Fruit fly (Drosophila melanogaster) whole organism, embryonic: Measurements from ENCODE around the gene crm.

ENCODE experiments used
- Ada2b ChIP-seq: fragments of 200-800 bp; sonication (Bioruptor generic); IDR thresholded peaks from 2 replicates; pipeline ENCODE4 v1.3.6; 2022; ENCODE audit warnings: missing biosample characterization, missing genetic modification characterization
- Atf6 ChIP-seq: fragments of 200-800 bp; sonication (Bioruptor generic); IDR thresholded peaks from 2 replicates; pipeline ENCODE4 v1.3.6; 2022; ENCODE audit warnings: missing biosample characterization, missing genetic modification characterization
- C15 ChIP-seq: fragments of 200-800 bp; sonication (Bioruptor generic); IDR thresholded peaks from 3 replicates; pipeline ENCODE4 v1.3.6; 2022; ENCODE audit warnings: missing biosample characterization, missing genetic modification characterization
- CG10274 ChIP-seq: fragments of 200-800 bp; sonication (Bioruptor generic); optimal IDR thresholded peaks from 3 replicates; lab custom pipeline; 2017; ENCODE audit warnings: missing biosample characterization, mild to moderate bottlenecking, missing genetic modification characterization
- CG11093 ChIP-seq: fragments of 200-800 bp; sonication (Bioruptor generic); IDR thresholded peaks from 3 replicates; pipeline ENCODE4 v1.3.6; 2022; ENCODE audit warnings: missing biosample characterization, missing genetic modification characterization
- CG11696 ChIP-seq: fragments of 200-800 bp; sonication (Bioruptor generic); IDR thresholded peaks from 2 replicates; pipeline ENCODE4 v1.3.6; 2022; ENCODE audit warnings: missing biosample characterization, missing genetic modification characterization
- CG15073 ChIP-seq: fragments of 200-800 bp; sonication (Bioruptor generic); optimal IDR thresholded peaks from 2 replicates; lab custom pipeline; 2016; ENCODE audit warnings: missing biosample characterization, missing genetic modification characterization
- CG15479 ChIP-seq: fragments of 200-800 bp; sonication (Bioruptor generic); optimal IDR thresholded peaks from 3 replicates; lab custom pipeline; 2019; ENCODE audit warnings: missing biosample characterization, mild to moderate bottlenecking, missing genetic modification characterization, moderate library complexity
- CG15514 ChIP-seq: fragments of 200-800 bp; sonication (Bioruptor generic); optimal IDR thresholded peaks from 3 replicates; lab custom pipeline; 2017; ENCODE audit warnings: missing biosample characterization, missing genetic modification characterization, mild to moderate bottlenecking, moderate library complexity, missing genetic modification reagents
- CG16863 ChIP-seq: fragments of 200-800 bp; sonication (Bioruptor generic); optimal IDR thresholded peaks from 3 replicates; lab custom pipeline; 2016; ENCODE audit warnings: missing biosample characterization, missing genetic modification characterization
- CG2120 ChIP-seq: fragments of 200-800 bp; sonication (Bioruptor generic); optimal IDR thresholded peaks from 3 replicates; lab custom pipeline; 2016; ENCODE audit warnings: missing biosample characterization, missing genetic modification characterization
- CG31224 ChIP-seq: fragments of 200-800 bp; sonication (Bioruptor generic); IDR thresholded peaks from 2 replicates; pipeline ENCODE4 v1.3.6; 2022; ENCODE audit warnings: missing biosample characterization, missing genetic modification characterization
- CG34422 ChIP-seq: fragments of 200-800 bp; sonication (Bioruptor generic); IDR thresholded peaks from 3 replicates; pipeline ENCODE4 v1.3.6; 2022; ENCODE audit warnings: missing biosample characterization, missing genetic modification characterization
- CG4617 ChIP-seq: fragments of 200-800 bp; sonication (Bioruptor generic); optimal IDR thresholded peaks from 3 replicates; lab custom pipeline; 2016; ENCODE audit warnings: missing biosample characterization, missing genetic modification characterization, borderline replicate concordance
- CG4730 ChIP-seq: fragments of 200-800 bp; sonication (Bioruptor generic); IDR thresholded peaks from 2 replicates; pipeline ENCODE4 v1.3.6; 2022; ENCODE audit warnings: missing biosample characterization, missing genetic modification characterization
- CG7271 ChIP-seq: fragments of 200-800 bp; sonication (Bioruptor generic); optimal IDR thresholded peaks from 2 replicates; lab custom pipeline; 2018; ENCODE audit warnings: missing biosample characterization, mild to moderate bottlenecking, missing genetic modification characterization, moderate library complexity
- CG7839 ChIP-seq: fragments of 200-800 bp; sonication (Bioruptor generic); optimal IDR thresholded peaks from 3 replicates; lab custom pipeline; 2018; ENCODE audit warnings: missing biosample characterization, mild to moderate bottlenecking, missing genetic modification characterization, moderate library complexity
- CG8924 ChIP-seq: fragments of 200-800 bp; optimal IDR thresholded peaks from 3 replicates; lab custom pipeline; 2019; ENCODE audit warnings: missing biosample characterization, mild to moderate bottlenecking, missing genetic modification characterization, moderate library complexity
- CG9215 ChIP-seq: fragments of 200-800 bp; sonication (Bioruptor generic); IDR thresholded peaks from 2 replicates; pipeline ENCODE4 v1.3.6; 2022; ENCODE audit warnings: missing biosample characterization, missing genetic modification characterization
- CG9437 ChIP-seq: fragments of 200-800 bp; sonication (Bioruptor generic); optimal IDR thresholded peaks from 2 replicates; lab custom pipeline; 2018; ENCODE audit warnings: missing biosample characterization, mild to moderate bottlenecking, missing genetic modification characterization
- Doc2 ChIP-seq: fragments of 200-800 bp; sonication (Bioruptor generic); IDR thresholded peaks from 2 replicates; pipeline ENCODE4 v1.3.6; 2022; ENCODE audit warnings: missing biosample characterization, missing genetic modification characterization
- Dref ChIP-seq: fragments of 200-800 bp; sonication (Bioruptor generic); IDR thresholded peaks from 2 replicates; pipeline ENCODE4 v1.3.6; 2022; ENCODE audit warnings: missing biosample characterization, missing genetic modification characterization
- Drgx ChIP-seq: fragments of 200-800 bp; sonication (Bioruptor generic); IDR thresholded peaks from 2 replicates; pipeline ENCODE4 v1.3.6; 2022; ENCODE audit warnings: missing biosample characterization, missing genetic modification characterization
- ERR ChIP-seq: fragments of 200-800 bp; sonication (Bioruptor generic); optimal IDR thresholded peaks from 2 replicates; lab custom pipeline; 2016; ENCODE audit warnings: missing biosample characterization, missing genetic modification characterization
- Fer1 ChIP-seq: fragments of 200-800 bp; sonication (Bioruptor generic); optimal IDR thresholded peaks from 2 replicates; lab custom pipeline; 2017; ENCODE audit warnings: missing biosample characterization, mild to moderate bottlenecking, missing genetic modification characterization
- Gug ChIP-seq: fragments of 200-800 bp; sonication (Bioruptor generic); IDR thresholded peaks from 4 replicates; pipeline ENCODE4 v1.3.6; 2022; ENCODE audit warnings: missing biosample characterization, missing genetic modification characterization
- Hmx ChIP-seq: fragments of 200-800 bp; sonication (Bioruptor generic); optimal IDR thresholded peaks from 2 replicates; lab custom pipeline; 2016; ENCODE audit warnings: missing biosample characterization, missing genetic modification characterization
- MESR4 ChIP-seq: fragments of 200-800 bp; sonication (Bioruptor generic); optimal IDR thresholded peaks from 2 replicates; lab custom pipeline; 2018; ENCODE audit warnings: missing biosample characterization, mild to moderate bottlenecking, missing genetic modification characterization, moderate library complexity
- MTF-1 ChIP-seq: fragments of 200-800 bp; sonication (Bioruptor generic); optimal IDR thresholded peaks from 2 replicates; lab custom pipeline; 2018; ENCODE audit warnings: missing biosample characterization, mild to moderate bottlenecking, missing genetic modification characterization, borderline replicate concordance
- NC2α ChIP-seq: fragments of 200-800 bp; sonication (Bioruptor generic); optimal IDR thresholded peaks from 2 replicates; lab custom pipeline; 2016; ENCODE audit warnings: missing biosample characterization, missing genetic modification characterization
- Rx ChIP-seq: fragments of 200-800 bp; sonication (Bioruptor generic); IDR thresholded peaks from 2 replicates; pipeline ENCODE4 v1.3.6; 2022; ENCODE audit warnings: missing biosample characterization, missing genetic modification characterization
- Sox102F ChIP-seq: fragments of 200-800 bp; sonication (Bioruptor generic); optimal IDR thresholded peaks from 2 replicates; lab custom pipeline; 2018; ENCODE audit warnings: missing biosample characterization, mild to moderate bottlenecking, missing genetic modification characterization, moderate library complexity
- Taf1 ChIP-seq: fragments of 200-800 bp; sonication (Bioruptor generic); IDR thresholded peaks from 2 replicates; pipeline ENCODE4 v1.3.6; 2022; ENCODE audit warnings: missing biosample characterization, missing genetic modification characterization
- Trl ChIP-seq, 3 experiments: fragments of >200 bp in 2 of 3; fragments of 200-800 bp in 1 of 3; sonication (Bioruptor generic) in 1 of 3; optimal IDR thresholded peaks; 2 replicates in 1 of 3; 3 replicates in 2 of 3; lab custom pipeline; 2016 to 2017; ENCODE audit warnings: missing biosample characterization in 1 of 3, missing genetic modification characterization in 1 of 3
- Vsx1 ChIP-seq: fragments of 200-800 bp; sonication (Bioruptor generic); optimal IDR thresholded peaks from 2 replicates; lab custom pipeline; 2017; ENCODE audit warnings: missing biosample characterization, mild to moderate bottlenecking, missing genetic modification characterization, missing genetic modification reagents
- bab2 ChIP-seq: fragments of 200-800 bp; sonication (Bioruptor generic); optimal IDR thresholded peaks from 2 replicates; lab custom pipeline; 2016; ENCODE audit warnings: missing biosample characterization, missing genetic modification characterization
- cad ChIP-seq: fragments of >200 bp; optimal IDR thresholded peaks from 2 replicates; lab custom pipeline; 2017; ENCODE audit warnings: missing biosample characterization, missing genetic modification characterization
- gem ChIP-seq: fragments of 200-800 bp; sonication (Bioruptor generic); optimal IDR thresholded peaks from 2 replicates; lab custom pipeline; 2019; ENCODE audit warnings: missing biosample characterization, mild to moderate bottlenecking, missing genetic modification characterization, moderate library complexity
- grau ChIP-seq: fragments of 200-800 bp; optimal IDR thresholded peaks from 3 replicates; lab custom pipeline; 2019; ENCODE audit warnings: missing biosample characterization, mild to moderate bottlenecking, missing genetic modification characterization, moderate library complexity
- jumu ChIP-seq: fragments of 200-800 bp; sonication (Bioruptor generic); optimal IDR thresholded peaks from 3 replicates; lab custom pipeline; 2016; ENCODE audit warnings: missing biosample characterization, missing genetic modification characterization
- lilli ChIP-seq: fragments of 200-800 bp; sonication (Bioruptor generic); optimal IDR thresholded peaks from 3 replicates; lab custom pipeline; 2016; ENCODE audit warnings: missing biosample characterization, missing genetic modification characterization
- lov ChIP-seq, 2 experiments: fragments of 200-800 bp in 1 of 2; fragments of >200 bp in 1 of 2; sonication (Bioruptor generic) in 1 of 2; IDR thresholded peaks in 1 of 2; optimal IDR thresholded peaks in 1 of 2; 2 replicates in 1 of 2; 3 replicates in 1 of 2; pipeline versions ENCODE4 v1.3.6 to Lab custom; 2017 to 2022; ENCODE audit warnings: missing biosample characterization in 1 of 2, missing genetic modification characterization in 1 of 2
- otp ChIP-seq: fragments of 200-800 bp; sonication (Bioruptor generic); IDR thresholded peaks from 3 replicates; pipeline ENCODE4, ENCODE4 v1.3.6; 2022; ENCODE audit warnings: missing biosample characterization, missing genetic modification characterization
- pb ChIP-seq: fragments of 200-800 bp; sonication (Bioruptor generic); optimal IDR thresholded peaks from 3 replicates; lab custom pipeline; 2016; ENCODE audit warnings: missing biosample characterization, missing genetic modification characterization
- rib ChIP-seq: fragments of 200-800 bp; sonication (Bioruptor generic); IDR thresholded peaks from 2 replicates; pipeline ENCODE4 v1.3.6; 2022; ENCODE audit warnings: missing biosample characterization, missing genetic modification characterization
- run ChIP-seq: fragments of 200-800 bp; sonication (Bioruptor generic); optimal IDR thresholded peaks from 3 replicates; lab custom pipeline; 2018; ENCODE audit warnings: missing biosample characterization, mild to moderate bottlenecking, missing genetic modification characterization
- sd ChIP-seq: fragments of 200-800 bp; sonication (Bioruptor generic); optimal IDR thresholded peaks from 3 replicates; lab custom pipeline; 2018; ENCODE audit warnings: missing biosample characterization, mild to moderate bottlenecking, missing genetic modification characterization, moderate library complexity
- ssp ChIP-seq: fragments of 200-800 bp; sonication (Bioruptor generic); IDR thresholded peaks from 2 replicates; pipeline ENCODE4 v1.3.6; 2022; ENCODE audit warnings: missing biosample characterization, missing genetic modification characterization
- trem ChIP-seq: fragments of 200-800 bp; optimal IDR thresholded peaks from 3 replicates; lab custom pipeline; 2019; ENCODE audit warnings: missing biosample characterization, mild to moderate bottlenecking, missing genetic modification characterization, moderate library complexity
- zfh1 ChIP-seq: fragments of 200-800 bp; sonication (Bioruptor generic); IDR thresholded peaks from 3 replicates; pipeline ENCODE4 v1.3.6; 2022; ENCODE audit warnings: missing biosample characterization, missing genetic modification characterization

Gene crm

DNA sequence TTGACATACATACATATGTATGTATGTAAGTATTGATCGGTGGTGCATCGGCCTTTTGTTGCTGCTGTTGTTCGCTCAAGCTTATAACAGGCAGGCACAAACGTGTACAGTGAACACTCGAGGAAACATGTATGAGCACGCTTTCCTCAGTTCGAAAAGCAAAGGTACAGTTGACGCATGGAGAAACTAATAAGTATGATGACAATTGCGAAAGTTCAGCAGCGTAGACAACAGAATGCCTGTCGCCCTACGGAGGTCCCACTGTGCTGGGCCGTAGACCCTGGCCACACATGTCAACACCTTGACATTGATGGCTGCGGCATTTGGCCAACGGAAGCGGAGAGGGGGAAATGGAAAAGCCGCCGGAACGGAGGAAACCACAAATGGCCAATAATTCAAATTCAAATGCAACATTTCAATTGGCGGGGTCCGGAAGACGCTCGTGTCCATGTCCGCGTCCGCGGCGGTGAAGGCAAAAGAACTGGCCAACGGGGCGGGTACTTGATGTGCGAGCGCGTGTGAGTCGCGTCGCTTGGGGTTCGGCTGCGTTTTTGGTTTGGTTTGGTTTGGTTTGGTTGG lies 30.3 kb downstream of the crm start, which contains the start of gene CG2681 (continued):
- peak; percentile 57 for TF ChIP-seq CG7839 (tag; lab: Kevin White, UChicago)
- TF ChIP-seq Vsx1 (GFP tag; lab: Kevin White, UChicago) = no peak
- TF ChIP-seq Trl (optimal IDR thresholded peaks at IDR 0.05; lab: Kevin White, UChicago) = no peak
- TF ChIP-seq Trl (GFP tag; optimal IDR thresholded peaks at IDR 0.05; lab: Kevin White, UChicago) = peak; percentile 8
- TF ChIP-seq rib = 0 out of 2 replicates have a peak, but pooled peaks have one; percentile 25
- no peak for TF ChIP-seq MTF-1 (GFP tag; lab: Kevin White, UChicago)
- TF ChIP-seq pb (GFP tag; lab: Kevin White, UChicago) = no peak
- no peak for TF ChIP-seq CG4730 (GFP tag; lab: Robert Waterston, UW)
- no peak for TF ChIP-seq CG15479 (GFP tag; lab: Kevin White, UChicago)
- no peak for TF ChIP-seq CG15073
- TF ChIP-seq Taf1 (GFP tag; lab: Robert Waterston, UW) = no peak
- peak; percentile 32; the same call in 1 of the 2 replicates for TF ChIP-seq Atf6 (GFP tag; lab: Robert Waterston, UW)
- no peak for TF ChIP-seq run (tag; lab: Kevin White, UChicago)
- peak; percentile 71 for TF ChIP-seq grau
- no peak for TF ChIP-seq CG7271 (tag; lab: Kevin White, UChicago)
- no peak for TF ChIP-seq MESR4 (GFP tag; lab: Kevin White, UChicago)
- no peak for TF ChIP-seq CG4617 (GFP tag; lab: Kevin White, UChicago)
- TF ChIP-seq bab2 (GFP tag; lab: Kevin White, UChicago) = peak; percentile 31
- TF ChIP-seq sd = no peak
- 0 out of 2 replicates have a peak, but pooled peaks have one; percentile 15 for TF ChIP-seq ssp
- no peak for TF ChIP-seq Dref (GFP tag; lab: Robert Waterston, UW)
- TF ChIP-seq Rx (GFP tag; lab: Robert Waterston, UW) = peak; percentile 53
- TF ChIP-seq zfh1 (GFP tag; lab: Robert Waterston, UW) = peak; percentile 76
- peak; percentile 74 for TF ChIP-seq Gug (GFP tag; lab: Robert Waterston, UW)
- TF ChIP-seq Ada2b (GFP tag; lab: Robert Waterston, UW) = peak; percentile 63
- TF ChIP-seq jumu (GFP tag; lab: Kevin White, UChicago) = no peak
- TF ChIP-seq Fer1 (GFP tag; lab: Kevin White, UChicago) = no peak
- TF ChIP-seq CG10274 = no peak
- peak; percentile 14; the same call in 1 of the 3 replicates for TF ChIP-seq CG34422 (GFP tag; lab: Robert Waterston, UW)
- TF ChIP-seq Hmx (GFP tag; lab: Kevin White, UChicago) = no peak
- no peak for TF ChIP-seq C15
- TF ChIP-seq lov (optimal IDR thresholded peaks at IDR 0.05; lab: Kevin White, UChicago) = no peak
- no peak for TF ChIP-seq lov (GFP tag; IDR thresholded peaks at IDR 0.05; lab: Robert Waterston, UW)
- peak; percentile 65 for TF ChIP-seq Drgx (GFP tag; lab: Robert Waterston, UW)
- TF ChIP-seq CG9215 = peak; percentile 41; the same call in 1 of the 2 replicates
- peak; percentile 57; the same call in 1 of the 3 replicates for TF ChIP-seq CG11093 (GFP tag; lab: Robert Waterston, UW)
- peak; percentile 59 for TF ChIP-seq CG2120
- 0 out of 3 replicates have a peak, but pooled peaks have one; percentile 51 for TF ChIP-seq otp (GFP tag; lab: Robert Waterston, UW)
- TF ChIP-seq CG8924 (tag; lab: Kevin White, UChicago) = no peak
- TF ChIP-seq gem (tag; lab: Kevin White, UChicago) = no peak
- no peak for TF ChIP-seq Doc2
- peak; percentile 17 for TF ChIP-seq CG16863
- TF ChIP-seq CG15514 (GFP tag; lab: Kevin White, UChicago) = peak; percentile 58
- 0 out of 2 replicates have a peak, but pooled peaks have one; percentile 16 for TF ChIP-seq CG11696 (GFP tag; lab: Robert Waterston, UW)
- no peak for TF ChIP-seq cad (GFP tag; lab: Kevin White, UChicago)
- no peak for TF ChIP-seq NC2α (GFP tag; lab: Kevin White, UChicago)
- peak; percentile 43 for TF ChIP-seq lilli (GFP tag; lab: Kevin White, UChicago)
- peak; percentile 28 for TF ChIP-seq CG9437
- no peak for TF ChIP-seq ERR (GFP tag; lab: Kevin White, UChicago)
- TF ChIP-seq Sox102F (GFP tag; lab: Kevin White, UChicago) = no peak
- no peak for TF ChIP-seq trem (tag; lab: Kevin White, UChicago)
- peak; percentile 31; the same call in 1 of the 2 replicates for TF ChIP-seq CG31224 (GFP tag; lab: Robert Waterston, UW)
